Worm (Caenorhabditis elegans): Measurements from ENCODE around the gene srlf-33.
A peak's percentile ranks its signal among the peaks of the same experiment; 100 is the strongest.

Gene srlf-33

ce11 chrIV:11925346-11926075, at the start of gene srlf-33, which contains the start of gene srlf-32:
srlf-33 (minus strand) TSS chrIV:11925446.
srlf-32 (plus strand) TSS chrIV:11926025.
- TF ChIP-seq ztf-11 (tag; optimal IDR thresholded peaks at IDR 0.05): no peak
- TF ChIP-seq snpc-4 (tag; optimal IDR thresholded peaks at IDR 0.05): no peak
- TF ChIP-seq elt-3 (tag; optimal IDR thresholded peaks at IDR 0.05): no peak
- no peak for TF ChIP-seq ceh-39 (tag; optimal IDR thresholded peaks at IDR 0.05)
- no peak for TF ChIP-seq mep-1 (tag; optimal IDR thresholded peaks at IDR 0.05)
- TF ChIP-seq sem-2 (GFP tag; optimal IDR thresholded peaks at IDR 0.05): no peak
- no peak for TF ChIP-seq ceh-83 (GFP tag; optimal IDR thresholded peaks at IDR 0.05)
- no peak for TF ChIP-seq tbx-8 (GFP tag; optimal IDR thresholded peaks at IDR 0.05)
- no peak for TF ChIP-seq bed-3 (GFP tag; optimal IDR thresholded peaks at IDR 0.05)
- no peak for TF ChIP-seq mls-2 (tag; optimal IDR thresholded peaks at IDR 0.05)
- TF ChIP-seq elt-1 (tag; optimal IDR thresholded peaks at IDR 0.05; ENCODE audit: borderline replicate concordance, insufficient read depth): no peak
- no peak for TF ChIP-seq lsy-2 (tag; optimal IDR thresholded peaks at IDR 0.05)
- TF ChIP-seq flh-1 (GFP tag; optimal IDR thresholded peaks at IDR 0.05): no peak
- TF ChIP-seq cnd-1 (tag; optimal IDR thresholded peaks at IDR 0.05): no peak
- TF ChIP-seq unc-39 (tag; optimal IDR thresholded peaks at IDR 0.05): no peak
- no peak for TF ChIP-seq unc-62 (GFP tag; optimal IDR thresholded peaks at IDR 0.05)
- no peak for TF ChIP-seq sptf-1 (tag; optimal IDR thresholded peaks at IDR 0.05)
- TF ChIP-seq ces-1 (GFP tag; optimal IDR thresholded peaks at IDR 0.05): no peak

- no peak for TF ChIP-seq cnd-1 (tag; optimal IDR thresholded peaks at IDR 0.05)
- no peak for TF ChIP-seq hlh-1 (tag; optimal IDR thresholded peaks at IDR 0.05)
- no peak for TF ChIP-seq zip-8 (tag; optimal IDR thresholded peaks at IDR 0.05)
- no peak for TF ChIP-seq snpc-4 (tag; optimal IDR thresholded peaks at IDR 0.05)
- no peak for TF ChIP-seq nhr-76 (tag; optimal IDR thresholded peaks at IDR 0.05)
- no peak for TF ChIP-seq ceh-39 (tag; optimal IDR thresholded peaks at IDR 0.05)
Measured at ce11 chrIV:11970171-11970570, 44.9 kb upstream of the srlf-33 start, which contains the start of gene ZK829.9. ZK829.9 (plus strand) TSS chrIV:11970534.

ce11 chrIV:11965327-11965726, 40.1 kb upstream of the srlf-33 start, which contains the start of gene srj-1:
srj-1 (minus strand) TSS chrIV:11965427.
- no peak for TF ChIP-seq ceh-43 (GFP tag; optimal IDR thresholded peaks at IDR 0.05)
- TF ChIP-seq nhr-28 (tag; optimal IDR thresholded peaks at IDR 0.05): no peak
- no peak for TF ChIP-seq flh-1 (GFP tag; optimal IDR thresholded peaks at IDR 0.05)
- TF ChIP-seq mep-1 (tag; optimal IDR thresholded peaks at IDR 0.05): no peak
- TF ChIP-seq zip-8 (tag; optimal IDR thresholded peaks at IDR 0.05): no peak
- no peak for TF ChIP-seq mls-2 (tag; optimal IDR thresholded peaks at IDR 0.05)
- no peak for TF ChIP-seq nhr-12 (tag; optimal IDR thresholded peaks at IDR 0.05)
- TF ChIP-seq cnd-1 (tag; optimal IDR thresholded peaks at IDR 0.05): no peak
- no peak for TF ChIP-seq unc-62 (GFP tag; optimal IDR thresholded peaks at IDR 0.05)
- TF ChIP-seq elt-3 (tag; optimal IDR thresholded peaks at IDR 0.05): no peak
- no peak for TF ChIP-seq ham-2 (GFP tag; optimal IDR thresholded peaks at IDR 0.05)
- TF ChIP-seq ztf-11 (tag; optimal IDR thresholded peaks at IDR 0.05): no peak
- TF ChIP-seq unc-39 (tag; optimal IDR thresholded peaks at IDR 0.05): no peak
- no peak for TF ChIP-seq sem-2 (GFP tag; optimal IDR thresholded peaks at IDR 0.05)
- no peak for TF ChIP-seq lin-13 (tag; optimal IDR thresholded peaks at IDR 0.05)
- no peak for TF ChIP-seq snpc-4 (tag; optimal IDR thresholded peaks at IDR 0.05)
- TF ChIP-seq unc-120 (tag; optimal IDR thresholded peaks at IDR 0.05; ENCODE audit: poor library complexity, severe bottlenecking): no peak
- no peak for TF ChIP-seq bed-3 (GFP tag; optimal IDR thresholded peaks at IDR 0.05)
- no peak for TF ChIP-seq lsy-2 (tag; optimal IDR thresholded peaks at IDR 0.05)
- no peak for TF ChIP-seq lin-32 (GFP tag; optimal IDR thresholded peaks at IDR 0.05)

ce11 chrIV:11961485-11962255, 36.4 kb upstream of the srlf-33 start, which contains the start of gene ZK829.7:
ZK829.7 (minus strand) TSS chrIV:11961535.
- peak; percentile 44 for TF ChIP-seq mep-1 (tag; optimal IDR thresholded peaks at IDR 0.05)
- no peak for TF ChIP-seq nhr-2 (tag; optimal IDR thresholded peaks at IDR 0.05)
- TF ChIP-seq lin-13 (tag; optimal IDR thresholded peaks at IDR 0.05): peak; percentile 58
- TF ChIP-seq zip-8 (tag; optimal IDR thresholded peaks at IDR 0.05): no peak
- TF ChIP-seq nhr-237 (tag; optimal IDR thresholded peaks at IDR 0.05): peak; percentile 44
- TF ChIP-seq pha-4 (tag; optimal IDR thresholded peaks at IDR 0.05): peak; percentile 81
- no peak for TF ChIP-seq snpc-4 (tag; optimal IDR thresholded peaks at IDR 0.05)
- peak; percentile 46 for TF ChIP-seq ceh-39 (tag; optimal IDR thresholded peaks at IDR 0.05)
- peak; percentile 20 for TF ChIP-seq hlh-1 (tag; optimal IDR thresholded peaks at IDR 0.05)
- peak; percentile 68 for TF ChIP-seq lsy-2 (tag; optimal IDR thresholded peaks at IDR 0.05)
- peak; percentile 5 for TF ChIP-seq ces-1 (GFP tag; optimal IDR thresholded peaks at IDR 0.05)
